Worm (Caenorhabditis elegans) whole organism, L4 larva: ENCODE data around the gene F36D3.14.

Experiments used
- cey-2 ChIP-seq: sonication (generic microtip); optimal IDR thresholded peaks from 3 replicates; lab custom pipeline; 2017; ENCODE audit warnings: missing genetic modification characterization, mild to moderate bottlenecking, missing compliant biosample characterization, antibody characterized with exemption, borderline replicate concordance; ENCODE audit not compliant: insufficient read depth
- dmd-8 ChIP-seq: fragments of 200-800 bp; sonication (Bioruptor generic); IDR thresholded peaks from 2 replicates; pipeline ENCODE4 v1.3.6; 2022; ENCODE audit warnings: missing genetic modification characterization, missing compliant biosample characterization
- dmd-9 ChIP-seq: fragments of 200-800 bp; sonication (Bioruptor generic); IDR thresholded peaks from 2 replicates; pipeline ENCODE4 v1.3.6; 2022; ENCODE audit warnings: missing genetic modification reagents, missing genetic modification characterization, missing compliant biosample characterization
- dpl-1 ChIP-seq: fragments of 150-350 bp; optimal IDR thresholded peaks from 2 replicates; lab custom pipeline; 2014; ENCODE audit warnings: missing biosample characterization, missing genetic modification reagents, missing genetic modification characterization
- fkh-10 ChIP-seq: fragments of 150-350 bp; optimal IDR thresholded peaks from 2 replicates; lab custom pipeline; 2014; ENCODE audit warnings: missing biosample characterization, missing genetic modification reagents, missing genetic modification characterization
- hmg-1.1 ChIP-seq: fragments of 200-800 bp; sonication (Bioruptor generic); IDR thresholded peaks from 2 replicates; pipeline ENCODE4 v1.3.6; 2022; ENCODE audit warnings: missing genetic modification reagents, missing genetic modification characterization, missing compliant biosample characterization
- lsy-2 ChIP-seq, 2 experiments: fragments of 150-350 bp in 1 of 2; sonication (generic microtip) in 1 of 2; optimal IDR thresholded peaks; 2 replicates each; lab custom pipeline; 2014 to 2017; ENCODE audit warnings: missing biosample characterization in 2 of 2, missing genetic modification characterization in 2 of 2
- nhr-11 ChIP-seq: fragments of 150-350 bp; optimal IDR thresholded peaks from 2 replicates; lab custom pipeline; 2014; ENCODE audit warnings: missing biosample characterization, missing genetic modification characterization
- nhr-76 ChIP-seq: fragments of 150-350 bp; optimal IDR thresholded peaks from 2 replicates; lab custom pipeline; 2014; ENCODE audit warnings: missing biosample characterization, missing genetic modification characterization
- pqm-1 ChIP-seq: sonication (generic microtip); optimal IDR thresholded peaks from 2 replicates; lab custom pipeline; 2017; ENCODE audit warnings: missing biosample characterization, missing genetic modification characterization
- skn-1 ChIP-seq: fragments of 150-350 bp; optimal IDR thresholded peaks from 2 replicates; lab custom pipeline; 2014; ENCODE audit warnings: missing biosample characterization, missing genetic modification characterization
- snpc-4 ChIP-seq: fragments of 150-350 bp; optimal IDR thresholded peaks from 2 replicates; lab custom pipeline; 2014; ENCODE audit warnings: missing biosample characterization, missing genetic modification characterization
- unc-39 ChIP-seq: sonication (generic microtip); optimal IDR thresholded peaks from 2 replicates; lab custom pipeline; 2017; ENCODE audit warnings: missing biosample characterization, missing genetic modification characterization

DNA sequence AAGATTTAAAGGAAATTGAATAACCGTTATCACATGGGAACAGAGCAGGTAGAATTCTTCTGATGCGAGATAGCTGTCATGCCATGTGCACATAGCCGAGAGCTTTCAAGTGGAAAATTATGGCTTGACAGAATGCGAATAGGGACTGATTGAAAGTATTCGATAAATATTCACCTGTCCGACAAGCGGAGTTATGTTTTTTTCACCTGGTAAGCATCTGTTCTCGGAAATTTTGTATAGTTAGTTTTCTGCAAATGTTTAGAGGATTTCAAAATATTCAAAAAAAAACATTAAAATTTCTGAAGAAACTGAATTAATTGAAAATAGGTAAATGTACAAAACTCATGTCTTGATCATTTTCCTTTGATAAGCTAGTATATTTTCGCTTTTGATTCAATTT, 5.6 kb downstream of the F36D3.14 start, which contains the start of gene srh-136:
- TF ChIP-seq dpl-1 (GFP tag; lab: Kevin White, UChicago) (no peak), fkh-10 (no peak), pqm-1 (tag; lab: Kevin White, UChicago) (no peak), snpc-4 (tag; lab: Kevin White, UChicago) (no peak), hmg-1.1 (GFP tag; lab: Robert Waterston, UW) (no peak), dmd-8 (no peak), lsy-2 (tag; optimal IDR thresholded peaks at IDR 0.05; lab: Kevin White, UChicago) (no peak), dmd-9 (GFP tag; lab: Robert Waterston, UW) (no peak), cey-2 (tag; lab: Kevin White, UChicago) (no peak), nhr-76 (tag; lab: Kevin White, UChicago) (no peak), skn-1 (no peak), nhr-11 (tag; lab: Kevin White, UChicago) (no peak), unc-39 (tag; lab: Kevin White, UChicago) (no peak)
